Worm (Caenorhabditis elegans) whole organism, L4/young adult: Measurements from ENCODE around the gene Y40H7A.10.

Source experiments
- W03F9.2 ChIP-seq: fragments of 150-350 bp; optimal IDR thresholded peaks from 2 replicates; lab custom pipeline; 2014; ENCODE audit warnings: missing biosample characterization, missing genetic modification characterization
- dao-5 ChIP-seq: sonication (generic microtip); optimal IDR thresholded peaks from 2 replicates; lab custom pipeline; 2016; ENCODE audit warnings: missing genotype, missing genetic modification characterization, moderate library complexity, missing compliant biosample characterization
- him-1 ChIP-seq: sonication (generic microtip); optimal IDR thresholded peaks from 2 replicates; lab custom pipeline; 2016; ENCODE audit warnings: missing genotype, missing genetic modification reagents, missing genetic modification characterization, missing compliant biosample characterization

Y40H7A.10 gene

ce11 chrIV:15179615-15180014, 35.8 kb downstream of the Y40H7A.10 start, which contains the start of gene srd-23:
TSS of gene srd-23 (plus strand) at chrIV:15179915.
- no peak for TF ChIP-seq him-1 (tag; lab: Kevin White, UChicago)
- no peak for TF ChIP-seq dao-5 (tag; lab: Kevin White, UChicago)
- TF ChIP-seq W03F9.2 (tag; lab: Kevin White, UChicago) = no peak

ce11 chrIV:15175487-15176128, 39.8 kb downstream of the Y40H7A.10 start, which contains the start of gene Y40H7A.4:
TSS of gene Y40H7A.4 (minus strand) at chrIV:15175537.
- no peak for TF ChIP-seq W03F9.2 (tag; lab: Kevin White, UChicago)
- no peak for TF ChIP-seq dao-5 (tag; lab: Kevin White, UChicago)
- TF ChIP-seq him-1 (tag; lab: Kevin White, UChicago) = no peak

ce11 chrIV:15168442-15168841, 47.0 kb downstream of the Y40H7A.10 start:
- TF ChIP-seq W03F9.2 (tag; lab: Kevin White, UChicago) (no peak), dao-5 (tag; lab: Kevin White, UChicago) (no peak)

ce11 chrIV:15165602-15166001, 49.8 kb downstream of the Y40H7A.10 start:
- no peak for TF ChIP-seq dao-5 (tag; lab: Kevin White, UChicago)
- TF ChIP-seq W03F9.2 (tag; lab: Kevin White, UChicago) = no peak
- TF ChIP-seq him-1 (tag; lab: Kevin White, UChicago) = no peak
